Fruit fly (Drosophila melanogaster) Kc167 (cell line): ENCODE data around the gene CG8031.

Experiments
- Sin3A ChIP-seq: fragments of >200 bp; optimal IDR thresholded peaks from 2 replicates; lab custom pipeline; 2018; ENCODE audit warnings: missing external identifiers
- insv ChIP-seq: fragments of >200 bp; optimal IDR thresholded peaks from 3 replicates; lab custom pipeline; 2018; ENCODE audit warnings: missing external identifiers
- psq ChIP-seq: fragments of >200 bp; optimal IDR thresholded peaks from 2 replicates; lab custom pipeline; 2017; ENCODE audit warnings: missing external identifiers

dm6 chr3R:12975223-12975622, 35.9 kb downstream of the CG8031 start:
- TF ChIP-seq insv (lab: Kevin White, UChicago) (no peak), Sin3A (lab: Kevin White, UChicago) (no peak), psq (no peak)
